Worm (Caenorhabditis elegans) whole organism, L2 larva: Measurements from ENCODE around the gene C28H8.2.

Source experiments
- C34F6.9 ChIP-seq: fragments of 150-350 bp; optimal IDR thresholded peaks from 2 replicates; lab custom pipeline; 2014; ENCODE audit warnings: missing biosample characterization, missing genetic modification characterization
- F13H6.1 ChIP-seq: sonication (generic microtip); optimal IDR thresholded peaks from 2 replicates; lab custom pipeline; 2016; ENCODE audit warnings: missing genetic modification characterization, missing compliant biosample characterization
- Y55F3AM.14 ChIP-seq: fragments of 200-800 bp; sonication (Bioruptor generic); optimal IDR thresholded peaks from 2 replicates; lab custom pipeline; 2018; ENCODE audit warnings: mild to moderate bottlenecking, missing genetic modification characterization, missing compliant biosample characterization
- alr-1 ChIP-seq: fragments of 150-350 bp; optimal IDR thresholded peaks from 2 replicates; lab custom pipeline; 2014; ENCODE audit warnings: missing biosample characterization, missing genetic modification characterization
- aly-2 ChIP-seq: fragments of 150-350 bp; optimal IDR thresholded peaks from 2 replicates; lab custom pipeline; 2014; ENCODE audit warnings: missing biosample characterization, missing genetic modification characterization
- ama-1 ChIP-seq: fragments of 150-350 bp; optimal IDR thresholded peaks from 2 replicates; lab custom pipeline; 2018; ENCODE audit warnings: inconsistent platforms
- blmp-1 ChIP-seq: sonication (generic microtip); optimal IDR thresholded peaks from 2 replicates; lab custom pipeline; 2017; ENCODE audit warnings: missing genetic modification characterization, mild to moderate bottlenecking, missing compliant biosample characterization, antibody characterized with exemption, moderate library complexity; ENCODE audit not compliant: insufficient read depth
- ceh-16 ChIP-seq: fragments of 150-350 bp; optimal IDR thresholded peaks from 2 replicates; lab custom pipeline; 2014; ENCODE audit warnings: missing biosample characterization, missing genetic modification characterization
- ceh-82 ChIP-seq: fragments of 150-350 bp; optimal IDR thresholded peaks from 2 replicates; lab custom pipeline; 2014; ENCODE audit warnings: missing biosample characterization, missing genetic modification characterization
- crh-2 ChIP-seq: sonication (generic microtip); optimal IDR thresholded peaks from 2 replicates; lab custom pipeline; 2017; ENCODE audit warnings: missing biosample characterization, missing genetic modification characterization
- dmd-4 ChIP-seq: sonication (generic microtip); optimal IDR thresholded peaks from 2 replicates; lab custom pipeline; 2017; ENCODE audit warnings: missing biosample characterization, missing genetic modification characterization
- egl-27 ChIP-seq: sonication (generic microtip); optimal IDR thresholded peaks from 3 replicates; lab custom pipeline; 2017; ENCODE audit warnings: missing biosample characterization, missing genetic modification reagents, missing genetic modification characterization
- elt-1 ChIP-seq: fragments of 150-350 bp; optimal IDR thresholded peaks from 2 replicates; lab custom pipeline; 2014; ENCODE audit warnings: missing biosample characterization, missing genetic modification characterization
- elt-3 ChIP-seq: sonication (generic microtip); optimal IDR thresholded peaks from 2 replicates; lab custom pipeline; 2017; ENCODE audit warnings: missing biosample characterization, missing genetic modification characterization
- gmeb-1 ChIP-seq: fragments of 150-350 bp; optimal IDR thresholded peaks from 2 replicates; lab custom pipeline; 2014; ENCODE audit warnings: missing biosample characterization, missing genetic modification characterization
- lin-11 ChIP-seq: fragments of 150-350 bp; sonication (generic microtip); optimal IDR thresholded peaks from 2 replicates; lab custom pipeline; 2014; ENCODE audit warnings: missing biosample characterization, missing genetic modification characterization, inconsistent platforms, mixed read lengths
- lin-39 ChIP-seq: fragments of 150-350 bp; optimal IDR thresholded peaks from 2 replicates; lab custom pipeline; 2014; ENCODE audit warnings: missing biosample characterization, missing genetic modification reagents, missing genetic modification characterization
- lsy-2 ChIP-seq, 2 experiments: fragments of 150-350 bp in 1 of 2; sonication (generic microtip) in 1 of 2; optimal IDR thresholded peaks; 2 replicates each; lab custom pipeline; 2014 to 2017; ENCODE audit warnings: missing biosample characterization in 2 of 2, missing genetic modification characterization in 2 of 2
- mab-5 ChIP-seq: fragments of 150-350 bp; optimal IDR thresholded peaks from 2 replicates; lab custom pipeline; 2014; ENCODE audit warnings: missing biosample characterization, missing genetic modification characterization
- mdl-1 ChIP-seq, 2 experiments: fragments of 150-350 bp in 1 of 2; sonication (generic microtip) in 1 of 2; optimal IDR thresholded peaks; 2 replicates each; lab custom pipeline; 2017; ENCODE audit warnings: missing biosample characterization in 2 of 2, missing genetic modification characterization in 2 of 2
- nhr-10 ChIP-seq: sonication (generic microtip); optimal IDR thresholded peaks from 2 replicates; lab custom pipeline; 2017; ENCODE audit warnings: missing biosample characterization, missing genetic modification characterization
- nhr-11 ChIP-seq: fragments of 150-350 bp; optimal IDR thresholded peaks from 2 replicates; lab custom pipeline; 2014; ENCODE audit warnings: missing biosample characterization, missing genetic modification characterization
- nhr-12 ChIP-seq: fragments of 150-350 bp; optimal IDR thresholded peaks from 2 replicates; lab custom pipeline; 2014; ENCODE audit warnings: missing biosample characterization, missing genetic modification characterization
- nhr-129 ChIP-seq: fragments of 150-350 bp; optimal IDR thresholded peaks from 2 replicates; lab custom pipeline; 2014; ENCODE audit warnings: missing biosample characterization, missing genetic modification characterization
- nhr-23 ChIP-seq: fragments of 150-350 bp; optimal IDR thresholded peaks from 2 replicates; lab custom pipeline; 2014; ENCODE audit warnings: missing biosample characterization, missing genetic modification reagents, missing genetic modification characterization
- nhr-237 ChIP-seq: fragments of 150-350 bp; optimal IDR thresholded peaks from 2 replicates; lab custom pipeline; 2014; ENCODE audit warnings: missing biosample characterization, missing genetic modification characterization
- nhr-25 ChIP-seq: fragments of 150-350 bp; sonication (generic microtip); optimal IDR thresholded peaks from 3 replicates; lab custom pipeline; 2014; ENCODE audit warnings: missing biosample characterization, missing genetic modification characterization
- nhr-6 ChIP-seq: fragments of 150-350 bp; optimal IDR thresholded peaks from 2 replicates; lab custom pipeline; 2014; ENCODE audit warnings: missing biosample characterization, missing genetic modification characterization
- nhr-77 ChIP-seq: fragments of 150-350 bp; optimal IDR thresholded peaks from 2 replicates; lab custom pipeline; 2014; ENCODE audit warnings: missing biosample characterization, missing genetic modification characterization
- peb-1 ChIP-seq: fragments of 150-350 bp; optimal IDR thresholded peaks from 2 replicates; lab custom pipeline; 2014; ENCODE audit warnings: missing biosample characterization, missing genetic modification characterization
- sma-9 ChIP-seq, 2 experiments: fragments of 150-350 bp in 1 of 2; sonication (generic microtip) in 1 of 2; optimal IDR thresholded peaks; 2 replicates each; lab custom pipeline; 2014 to 2016; ENCODE audit warnings: missing genetic modification characterization in 2 of 2, mild to moderate bottlenecking in 1 of 2, missing biosample characterization in 1 of 2, missing compliant biosample characterization in 1 of 2, missing genetic modification reagents in 1 of 2, moderate library complexity in 1 of 2
- snpc-4 ChIP-seq: fragments of 150-350 bp; optimal IDR thresholded peaks from 2 replicates; lab custom pipeline; 2014; ENCODE audit warnings: missing biosample characterization, missing genetic modification characterization
- unc-39 ChIP-seq: fragments of 150-350 bp; optimal IDR thresholded peaks from 2 replicates; lab custom pipeline; 2014; ENCODE audit warnings: missing biosample characterization, missing genetic modification characterization
- unc-55 ChIP-seq: fragments of 150-350 bp; sonication (generic microtip); optimal IDR thresholded peaks from 3 replicates; lab custom pipeline; 2014; ENCODE audit warnings: missing biosample characterization, missing genetic modification reagents, missing genetic modification characterization
- ztf-1 ChIP-seq: fragments of 200-800 bp; sonication (Bioruptor generic); conservative IDR thresholded peaks from 2 replicates; pipeline ENCODE4 v1.3.6; 2022; ENCODE audit warnings: missing genetic modification characterization, missing compliant biosample characterization
- ztf-11 ChIP-seq: sonication (generic microtip); optimal IDR thresholded peaks from 2 replicates; lab custom pipeline; 2017; ENCODE audit warnings: missing biosample characterization, missing genetic modification characterization
- ztf-4 ChIP-seq: fragments of 150-350 bp; optimal IDR thresholded peaks from 2 replicates; lab custom pipeline; 2014; ENCODE audit warnings: missing biosample characterization, missing genetic modification characterization

The C28H8.2 gene

DNA sequence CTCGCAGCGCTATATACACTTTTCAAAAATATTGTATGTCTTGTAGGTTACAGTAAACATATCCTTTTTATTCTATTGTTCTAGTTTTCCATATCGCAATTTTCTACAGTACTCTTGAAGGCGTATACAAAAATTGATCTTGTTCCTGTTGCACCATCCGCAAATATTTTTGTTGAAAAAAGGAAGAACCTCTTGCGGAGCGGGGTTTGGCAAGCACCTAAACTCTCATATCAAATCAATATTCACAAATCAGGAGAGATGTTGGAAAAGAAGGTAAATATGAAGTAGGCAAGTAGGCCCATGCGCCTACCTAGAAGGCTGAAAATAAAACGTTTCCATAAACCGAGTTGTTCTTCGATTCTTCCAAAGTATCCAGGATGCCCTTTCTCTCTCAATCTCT lies 36.1 kb upstream of the C28H8.2 start, which contains the start of gene C28H8.5:
TSS of gene C28H8.5 (plus strand) at position 301 of the 400 bp plus-strand sequence.
- TF ChIP-seq nhr-25 (tag; lab: Kevin White, UChicago) (no peak), egl-27 (no peak), mdl-1 (tag; optimal IDR thresholded peaks at IDR 0.05; lab: Kevin White, UChicago) (no peak), nhr-77 (tag; lab: Kevin White, UChicago) (no peak), nhr-11 (no peak), snpc-4 (tag; lab: Kevin White, UChicago) (no peak), mab-5 (tag; lab: Kevin White, UChicago) (no peak), nhr-6 (tag; lab: Kevin White, UChicago) (no peak)
- TF ChIP-seq, all 48 proteins: peak for 0

DNA sequence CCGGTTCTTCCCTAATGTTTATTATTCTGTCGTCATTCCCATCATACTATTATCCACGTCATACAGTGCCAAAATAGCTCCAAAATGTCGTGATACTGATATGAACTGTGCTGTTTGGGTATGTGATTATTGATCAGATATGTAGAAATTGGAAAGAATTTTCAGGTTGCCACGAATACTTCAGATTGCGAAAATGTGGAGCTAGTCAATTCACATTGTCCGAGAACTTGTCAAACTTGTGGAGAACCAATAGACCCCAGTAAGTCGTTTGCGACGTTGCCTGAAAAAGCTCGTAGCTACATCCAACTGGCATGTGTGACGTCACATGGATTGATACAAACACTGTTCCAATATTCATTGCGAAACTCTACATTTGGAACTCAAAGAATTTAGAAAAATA lies 35.7 kb upstream of the C28H8.2 start:
- TF ChIP-seq nhr-25 (tag; lab: Kevin White, UChicago): no peak
- no peak for TF ChIP-seq lsy-2 (tag; optimal IDR thresholded peaks at IDR 0.05; lab: Kevin White, UChicago)
- TF ChIP-seq lin-11: no peak
- no peak for TF ChIP-seq peb-1
- TF ChIP-seq lin-39 (tag; lab: Kevin White, UChicago): no peak
- TF ChIP-seq, all 48 proteins: peak for 0

DNA sequence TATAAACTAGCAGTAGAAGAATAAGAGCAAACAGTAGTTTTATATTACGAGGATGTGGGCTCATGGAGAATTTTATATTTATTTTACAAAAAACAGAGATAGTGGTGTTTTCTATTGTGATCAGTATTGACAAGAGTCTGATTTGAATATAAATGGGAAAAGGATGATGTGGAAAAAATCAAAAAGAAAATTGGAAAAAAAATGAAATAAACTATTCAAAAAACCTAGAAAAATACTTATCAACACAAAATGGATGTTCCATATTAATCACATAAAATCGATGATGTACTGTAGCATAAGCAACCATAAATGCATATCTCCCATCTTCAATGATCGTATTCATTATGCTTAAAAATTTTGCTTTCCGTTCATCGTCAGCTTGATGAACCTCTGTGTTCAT lies 33.2 kb upstream of the C28H8.2 start, which contains the start of gene C28H8.7:
TSS of gene C28H8.7 (minus strand) at position 101 of the 400 bp plus-strand sequence.
- TF ChIP-seq C34F6.9 (tag; lab: Kevin White, UChicago) (no peak), nhr-10 (tag; lab: Kevin White, UChicago) (no peak), nhr-237 (tag; lab: Kevin White, UChicago) (no peak), ama-1 (lab: Kevin White, UChicago) (no peak), elt-3 (tag; lab: Kevin White, UChicago) (no peak), crh-2 (tag; lab: Kevin White, UChicago) (no peak)

DNA sequence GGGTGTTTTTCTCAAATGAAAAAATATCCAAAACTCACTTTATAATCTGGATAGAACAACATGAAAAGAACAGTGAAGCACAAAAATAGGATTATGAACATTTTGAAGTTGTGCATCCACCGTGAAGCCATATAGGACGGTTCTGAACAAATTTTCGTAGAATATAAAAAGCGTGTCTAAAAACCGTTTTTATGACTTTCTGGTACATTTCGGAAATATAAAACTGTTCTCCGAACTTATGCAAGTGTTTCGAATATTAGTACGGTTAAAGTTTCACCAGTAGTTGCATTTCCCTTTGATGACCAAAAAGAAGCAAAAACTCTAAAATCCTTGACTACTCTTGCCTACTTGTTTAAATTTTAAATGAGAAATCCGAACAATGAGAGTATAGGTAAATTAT lies 31.4 kb upstream of the C28H8.2 start, which contains the start of gene C28H8.8:
TSS of gene C28H8.8 (minus strand) at position 101 of the 400 bp plus-strand sequence.
- TF ChIP-seq gmeb-1 (tag; lab: Kevin White, UChicago) (no peak), elt-1 (tag; lab: Kevin White, UChicago) (no peak), peb-1 (no peak), unc-39 (no peak), ztf-1 (no peak), ama-1 (lab: Kevin White, UChicago) (no peak), mab-5 (tag; lab: Kevin White, UChicago) (no peak), dmd-4 (tag; lab: Kevin White, UChicago) (no peak), nhr-6 (tag; lab: Kevin White, UChicago) (no peak)

DNA sequence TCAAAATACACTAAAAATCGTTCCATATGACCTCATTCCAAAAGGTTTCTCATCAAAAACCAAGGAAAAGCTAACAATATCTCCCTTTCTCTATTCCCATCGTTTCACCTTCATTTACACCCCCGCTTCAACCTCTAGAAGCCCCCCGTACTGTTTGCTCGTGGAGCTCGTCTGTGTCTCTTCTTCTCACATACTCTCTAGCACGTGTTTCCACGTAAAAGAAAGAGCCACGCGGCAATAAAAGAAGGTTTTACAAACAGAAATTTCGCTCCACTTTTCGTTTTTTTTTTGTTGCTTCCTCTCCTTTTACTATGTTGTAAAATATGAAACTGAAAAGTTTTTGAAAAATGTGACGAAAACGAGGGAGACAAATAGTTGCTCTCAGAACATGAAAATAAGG lies 27.2 kb upstream of the C28H8.2 start:
- TF ChIP-seq ceh-82 (tag; lab: Kevin White, UChicago) (no peak), F13H6.1 (tag; lab: Kevin White, UChicago) (peak; percentile 31)

DNA sequence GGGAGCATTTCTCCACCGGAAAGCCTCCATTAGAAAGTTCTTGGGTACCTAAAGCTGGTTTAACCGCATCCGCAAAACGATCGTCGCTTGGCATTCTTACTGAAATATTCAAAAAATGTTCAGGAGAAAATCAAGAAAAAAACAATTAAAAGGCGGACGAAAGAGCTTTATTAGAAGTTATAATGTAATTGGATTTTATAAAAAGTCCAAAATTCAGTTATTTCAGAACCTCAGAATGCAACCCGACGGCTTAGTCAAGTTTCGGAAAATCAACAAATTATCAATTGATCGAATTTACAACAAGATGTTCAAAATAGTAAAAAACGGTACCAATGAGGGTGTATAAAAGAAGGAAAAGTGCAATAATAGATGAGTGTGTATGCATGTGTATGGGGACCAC lies 24.2 kb upstream of the C28H8.2 start, which contains the start of gene pxl-1:
TSS of gene pxl-1 (minus strand) at position 101 of the 400 bp plus-strand sequence.
- no peak for TF ChIP-seq alr-1
- no peak for TF ChIP-seq blmp-1 (tag; lab: Kevin White, UChicago)
- no peak for TF ChIP-seq Y55F3AM.14 (GFP tag; lab: Kevin White, UChicago)
- TF ChIP-seq snpc-4 (tag; lab: Kevin White, UChicago): no peak
- TF ChIP-seq nhr-23 (tag; lab: Kevin White, UChicago): no peak
- TF ChIP-seq peb-1: no peak
- TF ChIP-seq ztf-11 (tag; lab: Kevin White, UChicago): no peak

DNA sequence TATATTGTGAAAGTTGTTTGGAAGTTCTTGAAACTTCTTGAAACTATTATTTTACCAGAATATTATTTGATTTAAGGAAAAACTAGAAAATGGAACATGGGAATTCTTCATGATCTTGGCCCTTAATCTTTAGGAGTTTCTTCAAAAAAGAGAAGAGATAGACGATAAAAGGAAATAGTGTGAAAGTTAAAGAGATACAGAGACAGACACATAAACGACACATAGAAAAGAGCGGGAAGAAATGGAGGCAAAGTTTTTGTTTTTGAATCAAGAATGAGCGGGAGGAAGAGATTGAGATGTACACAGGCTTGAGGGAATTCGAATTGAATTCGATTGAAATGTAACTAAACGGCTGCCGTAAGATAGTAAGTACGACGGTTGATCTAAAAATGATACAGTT lies 22.7 kb upstream of the C28H8.2 start:
- no peak for TF ChIP-seq ama-1 (lab: Kevin White, UChicago)
- peak; percentile 42 for TF ChIP-seq C34F6.9 (tag; lab: Kevin White, UChicago)
- TF ChIP-seq unc-55 (GFP tag; lab: Kevin White, UChicago): peak; percentile 30
- TF ChIP-seq snpc-4 (tag; lab: Kevin White, UChicago): no peak
- TF ChIP-seq aly-2 (tag; lab: Kevin White, UChicago): no peak
- no peak for TF ChIP-seq nhr-12 (tag; lab: Kevin White, UChicago)
- no peak for TF ChIP-seq nhr-11
- peak; percentile 17 for TF ChIP-seq nhr-129
- TF ChIP-seq nhr-25 (tag; lab: Kevin White, UChicago): no peak
- TF ChIP-seq ceh-16: no peak
- TF ChIP-seq nhr-6 (tag; lab: Kevin White, UChicago): no peak
- peak; percentile 61 for TF ChIP-seq Y55F3AM.14 (GFP tag; lab: Kevin White, UChicago)
- no peak for TF ChIP-seq mab-5 (tag; lab: Kevin White, UChicago)
- no peak for TF ChIP-seq nhr-237 (tag; lab: Kevin White, UChicago)
- no peak for TF ChIP-seq ztf-4 (tag; lab: Kevin White, UChicago)
- TF ChIP-seq lsy-2 (tag; optimal IDR thresholded peaks at IDR 0.05; lab: Kevin White, UChicago): peak in 1 of 2 experiments; percentile 9
- no peak for TF ChIP-seq sma-9 (GFP tag; optimal IDR thresholded peaks at IDR 0.05; lab: Kevin White, UChicago)
- TF ChIP-seq sma-9 (tag; optimal IDR thresholded peaks at IDR 0.05; lab: Kevin White, UChicago): no peak
